Worm (Caenorhabditis elegans): ENCODE data around the gene pptr-1.

- TF ChIP-seq ama-1 (optimal IDR thresholded peaks at IDR 0.05): no peak
- no peak for TF ChIP-seq tbx-37 (GFP tag; conservative IDR thresholded peaks at IDR 0.05)
- no peak for TF ChIP-seq flt-1 (GFP tag; IDR thresholded peaks at IDR 0.05)
- no peak for TF ChIP-seq hmbx-1 (tag; optimal IDR thresholded peaks at IDR 0.05)
- no peak for TF ChIP-seq ceh-13 (GFP tag; optimal IDR thresholded peaks at IDR 0.05)
- TF ChIP-seq tra-4 (tag; optimal IDR thresholded peaks at IDR 0.05): no peak
- TF ChIP-seq pes-1 (GFP tag; IDR thresholded peaks at IDR 0.05): no peak
- TF ChIP-seq B0310.2 (tag; optimal IDR thresholded peaks at IDR 0.05): no peak
- no peak for TF ChIP-seq tbx-11 (GFP tag; IDR thresholded peaks at IDR 0.05)
- TF ChIP-seq hnd-1 (tag; optimal IDR thresholded peaks at IDR 0.05): no peak
Measured at ce11 chrV:16350061-16350460, 7.3 kb upstream of the pptr-1 start.
